Worm (Caenorhabditis elegans): Measurements from ENCODE around the gene cls-2.

The cls-2 gene

DNA sequence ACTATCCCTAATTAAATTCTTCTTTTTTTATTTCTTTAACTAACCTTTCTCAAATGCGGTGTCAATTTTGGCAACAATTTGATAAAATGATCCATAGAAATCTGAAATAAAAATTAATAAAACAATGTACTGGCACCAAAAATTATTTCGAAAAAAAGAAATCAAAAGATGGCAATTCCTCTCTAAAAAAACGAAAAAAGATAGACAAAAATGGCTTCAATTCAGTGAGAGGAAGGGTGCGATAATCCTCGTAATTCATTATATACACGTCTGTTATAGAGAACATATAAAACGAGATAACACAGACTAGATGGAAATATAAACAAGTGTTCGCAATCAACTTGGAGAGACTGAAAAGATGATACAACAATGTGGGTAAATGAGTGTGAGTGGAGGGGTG is 9.0 kb upstream of the cls-2 start, which contains the start of gene R107.2:
TSS of gene R107.2 (minus strand) at position 101 of the 400 bp plus-strand sequence.
- no peak for TF ChIP-seq jun-1 (tag; optimal IDR thresholded peaks at IDR 0.05)
- no peak for TF ChIP-seq rnt-1 (tag; optimal IDR thresholded peaks at IDR 0.05)
- TF ChIP-seq ztf-4 (tag; optimal IDR thresholded peaks at IDR 0.05) = no peak

DNA sequence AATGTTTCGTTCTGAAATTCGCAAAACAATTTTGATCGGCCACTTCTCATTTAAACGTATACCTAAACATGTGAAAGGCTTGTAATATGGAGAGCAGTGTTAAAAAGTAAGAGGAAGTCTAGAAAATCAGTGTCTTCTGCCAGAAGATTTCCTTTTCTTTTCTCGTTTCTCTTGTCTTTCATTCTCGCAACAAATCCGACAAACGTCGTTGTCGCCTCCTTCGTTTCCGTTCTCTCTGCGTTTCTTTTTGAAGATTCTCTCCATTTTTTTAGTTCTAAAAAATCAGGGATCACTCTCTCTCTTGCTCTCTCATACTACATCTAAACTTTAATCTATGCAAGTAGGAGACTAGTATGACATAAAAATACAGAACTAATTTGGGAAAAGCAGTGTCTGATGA is 7.6 kb upstream of the cls-2 start:
- no peak for TF ChIP-seq lsy-2 (tag; optimal IDR thresholded peaks at IDR 0.05)
- TF ChIP-seq vab-15 (tag; optimal IDR thresholded peaks at IDR 0.05) = no peak
- no peak for TF ChIP-seq nhr-76 (tag; optimal IDR thresholded peaks at IDR 0.05)
- no peak for TF ChIP-seq hlh-17 (GFP tag; optimal IDR thresholded peaks at IDR 0.05; ENCODE audit: borderline replicate concordance)
- no peak for TF ChIP-seq unc-98 (GFP tag; IDR thresholded peaks at IDR 0.05)
- no peak for TF ChIP-seq egl-13 (tag; optimal IDR thresholded peaks at IDR 0.05)
- TF ChIP-seq aha-1 (tag; optimal IDR thresholded peaks at IDR 0.05) = no peak
- peak; percentile 57 for TF ChIP-seq fkh-10 (GFP tag; optimal IDR thresholded peaks at IDR 0.05)
- no peak for TF ChIP-seq blmp-1 (tag; optimal IDR thresholded peaks at IDR 0.05)

DNA sequence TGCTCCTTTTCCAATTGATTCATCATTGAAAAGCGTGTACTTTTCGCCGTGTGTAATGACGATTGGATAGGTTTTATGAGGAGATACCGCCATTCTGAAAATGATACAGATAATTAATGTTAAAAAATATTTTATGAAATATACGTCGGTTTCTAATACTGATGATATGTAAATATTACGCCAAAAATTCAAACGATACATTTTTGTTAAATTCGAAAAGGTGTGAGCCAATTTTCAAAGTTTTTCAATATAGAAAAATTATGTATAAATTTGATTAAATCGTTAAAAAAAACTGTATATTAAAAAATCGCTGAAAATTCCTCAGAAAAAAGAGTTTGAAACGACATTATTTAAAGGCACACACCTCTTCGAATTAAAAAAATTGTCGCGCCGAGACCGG is 4.2 kb upstream of the cls-2 start, which contains the start of gene ikke-1:
TSS of gene ikke-1 (minus strand) at position 101 of the 400 bp plus-strand sequence.
- TF ChIP-seq nhr-47 (tag; optimal IDR thresholded peaks at IDR 0.05) = no peak

- TF ChIP-seq isw-1 (GFP tag; IDR thresholded peaks at IDR 0.05) (peak; percentile 45), xbp-1 (tag; optimal IDR thresholded peaks at IDR 0.05) (peak; percentile 64), irx-1 (tag; optimal IDR thresholded peaks at IDR 0.05) (peak; percentile 60), lin-14 (GFP tag; optimal IDR thresholded peaks at IDR 0.05) (peak; percentile 81), lin-13 (GFP tag; optimal IDR thresholded peaks at IDR 0.05) (peak; percentile 73), C34B4.2 (tag; optimal IDR thresholded peaks at IDR 0.05) (no peak), unc-130 (tag; optimal IDR thresholded peaks at IDR 0.05) (no peak), fkh-4 (tag; optimal IDR thresholded peaks at IDR 0.05; ENCODE audit: borderline replicate concordance) (no peak), tlp-1 (tag; optimal IDR thresholded peaks at IDR 0.05) (no peak), ets-5 (GFP tag; IDR thresholded peaks at IDR 0.05) (no peak), lin-35 (GFP tag; optimal IDR thresholded peaks at IDR 0.05) (peak; percentile 50 to 87), dpl-1 (GFP tag; optimal IDR thresholded peaks at IDR 0.05) (peak; percentile 46 to 56 (median 54)), snu-23 (GFP tag; optimal IDR thresholded peaks at IDR 0.05) (peak; percentile 89), sup-37 (GFP tag; optimal IDR thresholded peaks at IDR 0.05) (no peak), fkh-10 (GFP tag; optimal IDR thresholded peaks at IDR 0.05) (no peak), aly-2 (tag; optimal IDR thresholded peaks at IDR 0.05) (peak; percentile 99), blmp-1 (tag; optimal IDR thresholded peaks at IDR 0.05) (peak; percentile 66), unc-98 (GFP tag; IDR thresholded peaks at IDR 0.05) (no peak), alr-1 (tag; optimal IDR thresholded peaks at IDR 0.05; ENCODE audit: borderline replicate concordance) (no peak), pag-3 (tag; optimal IDR thresholded peaks at IDR 0.05; ENCODE audit: borderline replicate concordance, insufficient read depth) (peak; percentile 36), ces-1 (GFP tag; optimal IDR thresholded peaks at IDR 0.05) (no peak), jun-1 (tag; optimal IDR thresholded peaks at IDR 0.05) (peak; percentile 3), hlh-4 (tag; optimal IDR thresholded peaks at IDR 0.05) (no peak), nhr-19 (GFP tag; conservative IDR thresholded peaks at IDR 0.05) (peak; percentile 83), swsn-7 (tag; optimal IDR thresholded peaks at IDR 0.05) (peak; percentile 84), C16A3.4 (tag; optimal IDR thresholded peaks at IDR 0.05) (peak; percentile 76), nhr-85 (tag) (peak; percentile 95), ztf-11 (tag; optimal IDR thresholded peaks at IDR 0.05) (no peak), nhr-12 (tag; optimal IDR thresholded peaks at IDR 0.05) (no peak), vab-15 (tag; optimal IDR thresholded peaks at IDR 0.05) (no peak), hlh-17 (GFP tag; optimal IDR thresholded peaks at IDR 0.05; ENCODE audit: borderline replicate concordance) (no peak), grh-1 (GFP tag; IDR thresholded peaks at IDR 0.05) (peak; percentile 68), egl-13 (tag; optimal IDR thresholded peaks at IDR 0.05) (no peak), zag-1 (tag; optimal IDR thresholded peaks at IDR 0.05) (no peak), nhr-90 (tag; optimal IDR thresholded peaks at IDR 0.05; ENCODE audit: poor library complexity) (peak; percentile 70), sptf-1 (tag; optimal IDR thresholded peaks at IDR 0.05) (no peak), nhr-20 (tag; optimal IDR thresholded peaks at IDR 0.05) (peak; percentile 84), sox-4 (tag; optimal IDR thresholded peaks at IDR 0.05) (peak; percentile 11), ama-1 (optimal IDR thresholded peaks at IDR 0.05) (peak; percentile 97), mef-2 (tag; optimal IDR thresholded peaks at IDR 0.05) (no peak)
These were observed 3.7 kb upstream of the cls-2 start for ce11 chrIII:9051119-9051597.

All from whole organism, L1 larva.